Fruit fly (Drosophila melanogaster): Measurements from ENCODE around the gene CG42714.

The CG42714 gene

DNA sequence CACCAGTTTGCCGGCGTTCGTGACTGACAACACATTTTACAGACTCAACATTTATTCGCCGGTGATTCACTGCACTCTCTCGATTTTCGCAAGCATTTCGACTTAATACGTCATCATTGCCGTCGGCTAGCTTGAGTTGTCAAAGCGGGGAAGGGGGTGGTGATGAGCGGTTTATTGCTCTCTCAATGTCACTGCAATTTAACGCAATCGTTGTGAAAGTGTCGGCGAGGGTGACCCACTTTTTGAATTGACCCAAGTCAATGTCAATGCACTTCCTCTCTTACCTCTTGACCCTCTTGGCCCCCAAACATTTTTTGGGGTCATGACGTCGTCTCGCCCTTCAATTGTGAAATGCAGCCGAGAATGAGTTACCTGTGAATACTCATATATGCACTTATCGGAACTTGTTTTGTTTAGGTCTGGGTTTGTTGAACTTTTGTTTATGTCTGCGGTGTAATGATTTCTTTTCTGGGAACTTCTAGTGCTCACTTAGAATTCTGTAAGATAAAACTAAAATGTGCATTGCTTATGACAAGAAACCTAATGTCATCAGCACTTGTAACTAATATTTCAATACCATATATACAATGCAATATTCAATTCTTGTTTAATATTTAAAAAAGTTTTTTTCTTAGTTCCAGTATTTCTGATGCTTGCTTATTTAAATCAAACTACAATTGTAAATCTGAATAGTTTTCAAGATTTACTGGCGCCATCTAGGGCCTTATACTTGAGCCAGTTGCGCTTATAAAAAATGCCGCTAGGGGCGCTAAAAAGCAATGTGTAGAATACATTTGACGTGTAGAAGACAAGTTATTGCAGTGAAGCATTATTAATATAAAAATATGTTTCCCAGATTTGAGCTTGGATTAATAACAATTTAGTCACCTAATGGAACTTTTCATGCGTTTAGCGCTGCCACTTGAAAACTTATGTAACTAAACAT, 30.3 kb upstream of the CG42714 start (continued):
- TF ChIP-seq Fer3 (tag; optimal IDR thresholded peaks at IDR 0.05) (peak; percentile 40), CG17612 (GFP tag; IDR thresholded peaks at IDR 0.05) (no peak), bigmax (GFP tag; optimal IDR thresholded peaks at IDR 0.05) (no peak), bab2 (GFP tag; optimal IDR thresholded peaks at IDR 0.05) (peak; percentile 45), CG18599 (GFP tag; optimal IDR thresholded peaks at IDR 0.05) (no peak), trem (tag; optimal IDR thresholded peaks at IDR 0.05) (peak; percentile 5), fu2 (GFP tag; optimal IDR thresholded peaks at IDR 0.05) (peak; percentile 6), CG11247 (GFP tag; IDR thresholded peaks at IDR 0.05) (peak; percentile 76), Dll (GFP tag; IDR thresholded peaks at IDR 0.05; ENCODE audit: partially characterized antibody) (no peak), slou (GFP tag; optimal IDR thresholded peaks at IDR 0.05) (peak; percentile 45), CG15601 (tag; optimal IDR thresholded peaks at IDR 0.05) (peak; percentile 9), sisA (GFP tag; IDR thresholded peaks at IDR 0.05) (peak; percentile 14; the same call in 1 of the 2 replicates), B-H2 (GFP tag; optimal IDR thresholded peaks at IDR 0.05) (peak; percentile 14), CG8388 (GFP tag; optimal IDR thresholded peaks at IDR 0.05) (peak; percentile 18), pzg (GFP tag; optimal IDR thresholded peaks at IDR 0.05) (no peak), fd3F (GFP tag; optimal IDR thresholded peaks at IDR 0.05) (peak; percentile 13), fru (optimal IDR thresholded peaks at IDR 0.05) (no peak), CG7372 (GFP tag; IDR thresholded peaks at IDR 0.05) (peak; percentile 34; the same call in 1 of the 2 replicates), HmgD (GFP tag; optimal IDR thresholded peaks at IDR 0.05) (peak; percentile 8), sim (GFP tag; IDR thresholded peaks at IDR 0.05) (no peak), CG10979 (tag; optimal IDR thresholded peaks at IDR 0.05) (peak; percentile 78), CG30020 (tag; optimal IDR thresholded peaks at IDR 0.05) (no peak), CG17361 (GFP tag; IDR thresholded peaks at IDR 0.05) (peak; percentile 55; the same call in 2 of the 3 replicates), CG14014 (GFP tag; IDR thresholded peaks at IDR 0.05) (peak; percentile 30; the same call in 1 of the 2 replicates), CG11723 (GFP tag; optimal IDR thresholded peaks at IDR 0.05) (no peak), repo (GFP tag; optimal IDR thresholded peaks at IDR 0.05) (no peak), CG8290 (GFP tag; optimal IDR thresholded peaks at IDR 0.05) (peak; percentile 27), CG8290 (tag; optimal IDR thresholded peaks at IDR 0.05) (peak in 1 of 2 experiments; percentile 54), CG18262 (tag; optimal IDR thresholded peaks at IDR 0.05) (peak; percentile 50), CG1529 (GFP tag; optimal IDR thresholded peaks at IDR 0.05) (no peak), HLHmδ (GFP tag; optimal IDR thresholded peaks at IDR 0.05) (no peak), otp (GFP tag; IDR thresholded peaks at IDR 0.05) (no peak), Ptx1 (GFP tag; IDR thresholded peaks at IDR 0.05) (peak; percentile 70), dimm (GFP tag; IDR thresholded peaks at IDR 0.05) (no peak), CG1233 (GFP tag; optimal IDR thresholded peaks at IDR 0.05) (no peak), BEAF-32 (GFP tag; optimal IDR thresholded peaks at IDR 0.05) (no peak), MTF-1 (GFP tag; optimal IDR thresholded peaks at IDR 0.05; ENCODE audit: borderline replicate concordance) (peak; percentile 14), twi (tag; optimal IDR thresholded peaks at IDR 0.05) (peak; percentile 16), Xbp1 (GFP tag; optimal IDR thresholded peaks at IDR 0.05) (peak; percentile 79), ems (GFP tag; optimal IDR thresholded peaks at IDR 0.05) (peak; percentile 36), CG13424 (tag; optimal IDR thresholded peaks at IDR 0.05) (peak; percentile 51), Hr51 (GFP tag; optimal IDR thresholded peaks at IDR 0.05) (peak in 1 of 2 experiments; percentile 46), E2f1 (GFP tag; IDR thresholded peaks at IDR 0.05) (0 out of 2 replicates have a peak, but pooled peaks have one; percentile 28), sr (GFP tag; IDR thresholded peaks at IDR 0.05) (no peak), CG8359 (GFP tag; optimal IDR thresholded peaks at IDR 0.05; ENCODE audit: borderline replicate concordance) (no peak), chinmo (GFP tag; IDR thresholded peaks at IDR 0.05; ENCODE audit: partially characterized antibody) (no peak), lilli (GFP tag; optimal IDR thresholded peaks at IDR 0.05) (peak; percentile 64), CG31388 (GFP tag; optimal IDR thresholded peaks at IDR 0.05) (no peak)
